Fruit fly (Drosophila melanogaster): ENCODE data around the gene Toll-9.

Toll-9 gene

DNA sequence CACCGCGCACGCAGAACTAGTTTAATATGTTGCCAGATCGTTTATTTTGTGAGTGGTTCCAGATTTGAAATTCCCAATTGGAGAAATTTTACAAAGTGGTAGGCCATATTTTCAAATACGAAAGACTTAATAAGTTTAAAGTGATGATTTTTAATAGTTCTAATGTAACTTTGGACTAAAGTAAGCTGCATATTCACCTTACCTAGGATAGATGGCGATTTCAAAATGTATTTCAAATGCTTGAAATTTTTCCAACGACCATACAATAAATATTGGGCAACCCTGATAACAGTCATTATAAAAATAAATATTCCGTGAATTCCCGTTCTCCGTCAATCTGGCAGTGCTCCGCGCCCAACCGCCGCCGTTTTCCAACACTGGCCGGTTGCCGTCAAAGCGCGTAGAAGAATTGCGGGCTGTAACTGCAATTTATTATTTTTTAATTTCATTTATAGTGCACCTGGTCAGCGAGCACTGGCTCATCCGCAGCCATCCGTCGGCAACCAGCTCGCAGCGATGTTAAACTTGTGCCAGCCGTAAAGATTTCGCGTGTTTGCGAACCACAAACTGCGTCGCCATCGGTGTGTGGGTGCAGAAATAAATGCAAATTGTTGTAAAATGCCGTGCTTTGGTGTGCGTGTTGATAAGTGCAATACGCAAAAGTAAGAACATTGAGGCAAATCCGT, 9.5 kb upstream of the Toll-9 start, which contains the start of the genes Ide and RhoBTB (continued):
- TF ChIP-seq Doc2 (GFP tag; IDR thresholded peaks at IDR 0.05) (peak; percentile 48; the same call in 1 of the 2 replicates), dm (GFP tag; optimal IDR thresholded peaks at IDR 0.05) (peak; percentile 72), Dad (GFP tag; optimal IDR thresholded peaks at IDR 0.05) (peak; percentile 45), peb (GFP tag; IDR thresholded peaks at IDR 0.05) (no peak), CG14965 (GFP tag; optimal IDR thresholded peaks at IDR 0.05; ENCODE audit: borderline replicate concordance) (peak; percentile 22), Dfd (GFP tag; optimal IDR thresholded peaks at IDR 0.05) (peak in 1 of 2 experiments; percentile 10), CG17568 (GFP tag; optimal IDR thresholded peaks at IDR 0.05) (no peak), Adf1 (GFP tag; IDR thresholded peaks at IDR 0.05) (peak; percentile 32; the same call in 1 of the 2 replicates), CG2129 (GFP tag; IDR thresholded peaks at IDR 0.05; ENCODE audit: partially characterized antibody) (no peak), CG10543 (GFP tag; optimal IDR thresholded peaks at IDR 0.05) (peak; percentile 85), CG9215 (GFP tag; IDR thresholded peaks at IDR 0.05) (peak; percentile 91), bowl (GFP tag; IDR thresholded peaks at IDR 0.05) (no peak), so (GFP tag; IDR thresholded peaks at IDR 0.05) (no peak), CG11723 (GFP tag; optimal IDR thresholded peaks at IDR 0.05) (peak; percentile 53), CG12104 (GFP tag; optimal IDR thresholded peaks at IDR 0.05) (peak; percentile 69), tup (GFP tag; optimal IDR thresholded peaks at IDR 0.05) (peak; percentile 47), gcm (GFP tag; optimal IDR thresholded peaks at IDR 0.05) (no peak), CG7372 (GFP tag; IDR thresholded peaks at IDR 0.05) (peak; percentile 85), CG11247 (GFP tag; IDR thresholded peaks at IDR 0.05) (peak; percentile 69), CG12219 (GFP tag; optimal IDR thresholded peaks at IDR 0.05) (peak; percentile 40), CG4707 (GFP tag; optimal IDR thresholded peaks at IDR 0.05) (no peak), Optix (GFP tag; IDR thresholded peaks at IDR 0.05) (no peak), CG8478 (optimal IDR thresholded peaks at IDR 0.05) (peak; percentile 10), CG8765 (GFP tag; IDR thresholded peaks at IDR 0.05) (peak; percentile 66; the same call in 1 of the 2 replicates), kah (GFP tag; optimal IDR thresholded peaks at IDR 0.05) (peak; percentile 22), Meics (GFP tag; optimal IDR thresholded peaks at IDR 0.05) (peak; percentile 71), HLH3B (GFP tag; IDR thresholded peaks at IDR 0.05) (peak; percentile 46; the same call in 1 of the 2 replicates), Chrac-16 (GFP tag; optimal IDR thresholded peaks at IDR 0.05) (peak; percentile 88), ftz-f1 (GFP tag; optimal IDR thresholded peaks at IDR 0.05) (peak; percentile 28), mirr (GFP tag; optimal IDR thresholded peaks at IDR 0.05) (no peak), slou (GFP tag; optimal IDR thresholded peaks at IDR 0.05) (peak; percentile 70), CG12942 (GFP tag; optimal IDR thresholded peaks at IDR 0.05) (peak; percentile 80), ci (GFP tag; IDR thresholded peaks at IDR 0.05) (peak; percentile 27; the same call in 1 of the 3 replicates), CG30431 (GFP tag; optimal IDR thresholded peaks at IDR 0.05) (peak; percentile 56), Nf-YC (tag; optimal IDR thresholded peaks at IDR 0.05) (no peak), sr (GFP tag; IDR thresholded peaks at IDR 0.05) (no peak), CG33213 (GFP tag; optimal IDR thresholded peaks at IDR 0.05) (peak; percentile 81), otp (GFP tag; IDR thresholded peaks at IDR 0.05) (no peak), repo (GFP tag; optimal IDR thresholded peaks at IDR 0.05) (peak; percentile 64), org-1 (GFP tag; optimal IDR thresholded peaks at IDR 0.05) (peak; percentile 23), Pdp1 (GFP tag; optimal IDR thresholded peaks at IDR 0.05) (peak; percentile 80 to 90), ken (GFP tag; IDR thresholded peaks at IDR 0.05) (peak; percentile 46; the same call in 1 of the 3 replicates), crc (GFP tag; optimal IDR thresholded peaks at IDR 0.05) (peak; percentile 67), CG10462 (GFP tag; optimal IDR thresholded peaks at IDR 0.05) (peak; percentile 63), CG12299 (tag; optimal IDR thresholded peaks at IDR 0.05) (peak; percentile 27), ind (GFP tag; optimal IDR thresholded peaks at IDR 0.05) (peak; percentile 93), lbe (GFP tag; optimal IDR thresholded peaks at IDR 0.05) (peak; percentile 37), esg (GFP tag; conservative IDR thresholded peaks at IDR 0.05) (peak; percentile 77), zen2 (GFP tag; IDR thresholded peaks at IDR 0.05; ENCODE audit: partially characterized antibody) (no peak), crp (GFP tag; optimal IDR thresholded peaks at IDR 0.05) (peak; percentile 67 to 91)

Measured in whole organism, embryonic.